Worm (Caenorhabditis elegans) whole organism, late embryonic: ENCODE data around the gene lam-2.

Experiments
- F13H6.1 ChIP-seq: sonication (generic microtip); optimal IDR thresholded peaks from 2 replicates; lab custom pipeline; 2016; ENCODE audit warnings: missing genetic modification characterization, missing compliant biosample characterization
- hlh-30 ChIP-seq: sonication (generic microtip); optimal IDR thresholded peaks from 2 replicates; lab custom pipeline; 2017; ENCODE audit warnings: antibody characterized with exemption, missing genetic modification characterization, missing compliant biosample characterization; ENCODE audit not compliant: insufficient read depth
- lin-11 ChIP-seq: fragments of 200-800 bp; sonication (Bioruptor generic); optimal IDR thresholded peaks from 2 replicates; lab custom pipeline; 2018; ENCODE audit warnings: mild to moderate bottlenecking, missing genetic modification characterization, missing compliant biosample characterization
- sdc-2 ChIP-seq: sonication (generic microtip); optimal IDR thresholded peaks from 2 replicates; lab custom pipeline; 2016; ENCODE audit warnings: missing genotype, missing genetic modification characterization, missing compliant biosample characterization

DNA sequence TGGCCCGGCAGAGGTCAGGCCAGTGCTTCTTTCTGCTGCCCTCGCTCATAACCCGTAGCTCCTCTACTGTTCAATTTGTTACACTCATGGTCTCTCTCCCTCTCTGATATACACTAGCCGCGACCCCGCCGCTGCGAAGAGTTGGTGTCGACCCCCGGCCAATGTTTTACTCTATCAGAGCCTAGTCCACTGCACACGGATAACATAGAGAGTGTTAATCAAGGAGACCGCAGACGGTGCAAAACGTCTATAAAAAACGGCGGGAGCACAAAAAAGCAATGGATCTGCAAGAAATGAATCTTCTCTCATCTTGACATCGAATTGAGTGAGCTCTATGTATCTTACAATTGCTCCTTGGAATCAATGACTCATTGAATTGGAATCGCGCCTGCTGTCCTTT, 2.4 kb upstream of the lam-2 start:
- no peak for TF ChIP-seq F13H6.1 (tag; lab: Kevin White, UChicago)
- no peak for TF ChIP-seq sdc-2 (tag; lab: Kevin White, UChicago)
- TF ChIP-seq lin-11, result no peak
- TF ChIP-seq hlh-30 (tag; lab: Kevin White, UChicago), result no peak
